Worm (Caenorhabditis elegans): ENCODE measurements around the gene snpc-1.1.

snpc-1.1 gene

DNA sequence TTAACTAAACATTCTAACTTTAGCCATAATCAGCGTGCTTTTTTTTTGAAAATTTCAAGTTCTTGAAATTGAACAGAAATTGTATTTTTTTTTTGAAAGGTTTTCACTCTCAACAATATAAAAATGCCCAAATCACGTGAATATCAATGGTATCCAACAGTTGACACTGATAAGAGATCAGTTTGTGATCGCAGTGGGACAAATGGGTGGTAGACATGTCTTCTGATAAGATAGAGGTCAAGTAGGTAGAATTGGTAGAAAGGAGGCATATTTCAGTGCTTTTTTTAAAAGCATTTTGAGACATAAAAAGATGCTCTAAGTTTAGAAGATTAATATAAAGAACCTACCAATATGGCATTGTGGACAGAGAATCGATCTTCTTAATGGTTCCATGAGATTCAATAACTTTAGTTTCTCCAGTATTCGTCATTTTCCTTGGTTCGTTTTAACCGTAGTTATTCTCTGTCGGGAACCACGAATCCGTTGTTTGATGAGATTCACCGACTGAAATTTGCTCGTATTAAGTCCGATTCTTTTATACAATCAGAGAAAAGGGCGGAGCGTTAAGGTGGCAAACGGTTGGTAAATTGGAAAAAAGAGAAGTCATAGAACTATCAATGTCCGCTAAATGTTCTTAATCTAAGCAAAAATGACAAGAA, 3.7 kb downstream of the snpc-1.1 start, which contains the start of gene mthf-1 (continued):
- TF ChIP-seq dsc-1 (tag; optimal IDR thresholded peaks at IDR 0.05) (no peak), C34B4.2 (tag; optimal IDR thresholded peaks at IDR 0.05) (no peak), nhr-85 (tag) (peak; percentile 70), hlh-17 (GFP tag; optimal IDR thresholded peaks at IDR 0.05; ENCODE audit: borderline replicate concordance) (no peak), elt-2 (tag; optimal IDR thresholded peaks at IDR 0.05) (peak; percentile 86), C16A3.4 (tag; optimal IDR thresholded peaks at IDR 0.05) (peak; percentile 2), elt-3 (tag; optimal IDR thresholded peaks at IDR 0.05) (peak in 4 of 6 experiments; percentile 23 to 73 (median 67)), lin-35 (GFP tag; optimal IDR thresholded peaks at IDR 0.05) (peak in 1 of 2 experiments; percentile 60), blmp-1 (tag; optimal IDR thresholded peaks at IDR 0.05) (peak; percentile 69), lsy-2 (tag; optimal IDR thresholded peaks at IDR 0.05) (peak in 1 of 2 experiments; percentile 1), C04F5.9 (tag; optimal IDR thresholded peaks at IDR 0.05) (no peak), mef-2 (tag; optimal IDR thresholded peaks at IDR 0.05) (no peak), tlp-1 (tag; optimal IDR thresholded peaks at IDR 0.05) (no peak), nhr-90 (tag; optimal IDR thresholded peaks at IDR 0.05; ENCODE audit: poor library complexity) (peak; percentile 66)

ce11 chrII:7776715-7777114, 4.4 kb downstream of the snpc-1.1 start:
- TF ChIP-seq lin-13 (GFP tag; optimal IDR thresholded peaks at IDR 0.05): no peak
- no peak for TF ChIP-seq snpc-4 (tag; optimal IDR thresholded peaks at IDR 0.05)
- TF ChIP-seq grh-1 (GFP tag; IDR thresholded peaks at IDR 0.05): 0 out of 2 replicates have a peak, but pooled peaks have one; percentile 15
- TF ChIP-seq lin-14 (GFP tag; optimal IDR thresholded peaks at IDR 0.05): peak; percentile 49
- TF ChIP-seq rnt-1 (tag; optimal IDR thresholded peaks at IDR 0.05): no peak
- no peak for TF ChIP-seq unc-130 (tag; optimal IDR thresholded peaks at IDR 0.05)
- TF ChIP-seq ceh-8 (GFP tag; optimal IDR thresholded peaks at IDR 0.05): no peak
- peak; percentile 2 for TF ChIP-seq snu-23 (GFP tag; optimal IDR thresholded peaks at IDR 0.05)
- TF ChIP-seq alr-1 (tag; optimal IDR thresholded peaks at IDR 0.05; ENCODE audit: borderline replicate concordance): no peak
- no peak for TF ChIP-seq isw-1 (GFP tag; IDR thresholded peaks at IDR 0.05)
- TF ChIP-seq nhr-76 (tag; optimal IDR thresholded peaks at IDR 0.05): no peak
- TF ChIP-seq ceh-63 (GFP tag; optimal IDR thresholded peaks at IDR 0.05): no peak
- TF ChIP-seq elt-2 (tag; optimal IDR thresholded peaks at IDR 0.05): peak; percentile 75
- TF ChIP-seq egl-27 (tag; optimal IDR thresholded peaks at IDR 0.05): no peak
- peak; percentile 29 for TF ChIP-seq pqm-1 (tag; optimal IDR thresholded peaks at IDR 0.05)
- TF ChIP-seq ztf-11 (tag; optimal IDR thresholded peaks at IDR 0.05): no peak
- TF ChIP-seq tlp-1 (tag; optimal IDR thresholded peaks at IDR 0.05): peak; percentile 14
- no peak for TF ChIP-seq skn-1 (tag; optimal IDR thresholded peaks at IDR 0.05)
- no peak for TF ChIP-seq sptf-1 (tag; optimal IDR thresholded peaks at IDR 0.05)
- TF ChIP-seq nhr-20 (tag; optimal IDR thresholded peaks at IDR 0.05): peak; percentile 16
- TF ChIP-seq ets-5 (GFP tag; IDR thresholded peaks at IDR 0.05): no peak
- TF ChIP-seq lsy-2 (tag; optimal IDR thresholded peaks at IDR 0.05): no peak
- TF ChIP-seq vab-15 (tag; optimal IDR thresholded peaks at IDR 0.05): no peak
- TF ChIP-seq elt-3 (tag; optimal IDR thresholded peaks at IDR 0.05): peak; percentile 29 to 97 (median 86)
- peak; percentile 34 for TF ChIP-seq blmp-1 (tag; optimal IDR thresholded peaks at IDR 0.05)
- TF ChIP-seq C34B4.2 (tag; optimal IDR thresholded peaks at IDR 0.05): no peak
- TF ChIP-seq dsc-1 (tag; optimal IDR thresholded peaks at IDR 0.05): no peak
- TF ChIP-seq nhr-90 (tag; optimal IDR thresholded peaks at IDR 0.05; ENCODE audit: poor library complexity): peak; percentile 24
- no peak for TF ChIP-seq egl-13 (tag; optimal IDR thresholded peaks at IDR 0.05)

ce11 chrII:7776232-7776631, 4.9 kb downstream of the snpc-1.1 start:
- no peak for TF ChIP-seq efl-1 (optimal IDR thresholded peaks at IDR 0.05)
- peak in 1 of 2 experiments; percentile 39 for TF ChIP-seq efl-1 (GFP tag; optimal IDR thresholded peaks at IDR 0.05 in 1 of 2)
- peak; percentile 70 for TF ChIP-seq nhr-85 (tag)
- TF ChIP-seq nhr-11 (tag; optimal IDR thresholded peaks at IDR 0.05): no peak
- TF ChIP-seq C16A3.4 (tag; optimal IDR thresholded peaks at IDR 0.05): no peak
- peak; percentile 38 for TF ChIP-seq blmp-1 (tag; optimal IDR thresholded peaks at IDR 0.05)

All from whole organism, L1 larva.